Worm (Caenorhabditis elegans) whole organism, early embryonic: ENCODE measurements around the gene T13C5.2.

Experiments used
- B0310.2 ChIP-seq: sonication (generic microtip); optimal IDR thresholded peaks from 2 replicates; lab custom pipeline; 2016; ENCODE audit warnings: mild to moderate bottlenecking, missing genetic modification characterization, missing compliant biosample characterization
- F13C5.2 ChIP-seq: sonication (generic microtip); optimal IDR thresholded peaks from 2 replicates; lab custom pipeline; 2017; ENCODE audit warnings: mild to moderate bottlenecking, missing genetic modification characterization, inconsistent platforms, missing compliant biosample characterization
- aly-1 ChIP-seq: sonication (generic microtip); optimal IDR thresholded peaks from 2 replicates; lab custom pipeline; 2016; ENCODE audit warnings: missing genetic modification characterization, missing compliant biosample characterization
- ama-1 ChIP-seq: fragments of 150-350 bp; optimal IDR thresholded peaks from 2 replicates; lab custom pipeline; 2014
- ceh-13 ChIP-seq: fragments of 200-800 bp; sonication (Bioruptor generic); optimal IDR thresholded peaks from 2 replicates; lab custom pipeline; 2018; ENCODE audit warnings: mild to moderate bottlenecking, missing genetic modification characterization, missing compliant biosample characterization
- ceh-36 ChIP-seq: sonication (generic microtip); optimal IDR thresholded peaks from 2 replicates; lab custom pipeline; 2016; ENCODE audit warnings: missing genetic modification characterization, inconsistent platforms, missing compliant biosample characterization
- ets-7 ChIP-seq: sonication (generic microtip); optimal IDR thresholded peaks from 2 replicates; lab custom pipeline; 2016; ENCODE audit warnings: missing genotype, missing genetic modification characterization, missing compliant biosample characterization
- flt-1 ChIP-seq: fragments of 200-800 bp; sonication (Bioruptor generic); IDR thresholded peaks from 2 replicates; pipeline ENCODE4 v1.3.6; 2022; ENCODE audit warnings: missing genetic modification characterization, missing compliant biosample characterization
- hmbx-1 ChIP-seq: sonication (generic microtip); optimal IDR thresholded peaks from 2 replicates; lab custom pipeline; 2016; ENCODE audit warnings: mild to moderate bottlenecking, missing genetic modification characterization, missing compliant biosample characterization
- hmg-4 ChIP-seq: fragments of 200-800 bp; sonication (Bioruptor generic); optimal IDR thresholded peaks from 2 replicates; lab custom pipeline; 2018; ENCODE audit warnings: mild to moderate bottlenecking, missing genetic modification characterization, missing compliant biosample characterization
- hnd-1 ChIP-seq: sonication (generic microtip); optimal IDR thresholded peaks from 2 replicates; lab custom pipeline; 2016; ENCODE audit warnings: missing genetic modification characterization, missing compliant biosample characterization
- pes-1 ChIP-seq: fragments of 200-800 bp; sonication (Bioruptor generic); IDR thresholded peaks from 2 replicates; pipeline ENCODE4 v1.3.6; 2022; ENCODE audit warnings: missing genetic modification reagents, missing genetic modification characterization, missing compliant biosample characterization
- scrt-1 ChIP-seq: fragments of 200-800 bp; sonication (Bioruptor generic); IDR thresholded peaks from 2 replicates; pipeline ENCODE4 v1.3.6; 2022; ENCODE audit warnings: missing genetic modification characterization, missing compliant biosample characterization
- sea-1 ChIP-seq: fragments of 200-800 bp; sonication (Bioruptor generic); conservative IDR thresholded peaks from 2 replicates; pipeline ENCODE4 v1.3.6; 2022; ENCODE audit warnings: missing genetic modification characterization, missing compliant biosample characterization
- tbx-11 ChIP-seq: fragments of 200-800 bp; sonication (Bioruptor generic); IDR thresholded peaks from 2 replicates; pipeline ENCODE4 v1.3.6; 2022; ENCODE audit warnings: missing genetic modification characterization, missing compliant biosample characterization
- tbx-37 ChIP-seq: fragments of 200-800 bp; sonication (Bioruptor generic); conservative IDR thresholded peaks from 2 replicates; pipeline ENCODE4 v1.3.6; 2022; ENCODE audit warnings: missing genetic modification reagents, missing genetic modification characterization, missing compliant biosample characterization
- tra-4 ChIP-seq: sonication (generic microtip); optimal IDR thresholded peaks from 2 replicates; lab custom pipeline; 2017; ENCODE audit warnings: missing genetic modification characterization, missing compliant biosample characterization

Gene T13C5.2

ce11 chrX:6157411-6157916 lies 27.3 kb upstream of the T13C5.2 start:
- no peak for TF ChIP-seq ceh-36 (tag; lab: Kevin White, UChicago)
- TF ChIP-seq hnd-1 (tag; lab: Kevin White, UChicago) = no peak
- no peak for TF ChIP-seq hmbx-1 (tag; lab: Kevin White, UChicago)
- TF ChIP-seq B0310.2 (tag; lab: Kevin White, UChicago) = no peak

DNA sequence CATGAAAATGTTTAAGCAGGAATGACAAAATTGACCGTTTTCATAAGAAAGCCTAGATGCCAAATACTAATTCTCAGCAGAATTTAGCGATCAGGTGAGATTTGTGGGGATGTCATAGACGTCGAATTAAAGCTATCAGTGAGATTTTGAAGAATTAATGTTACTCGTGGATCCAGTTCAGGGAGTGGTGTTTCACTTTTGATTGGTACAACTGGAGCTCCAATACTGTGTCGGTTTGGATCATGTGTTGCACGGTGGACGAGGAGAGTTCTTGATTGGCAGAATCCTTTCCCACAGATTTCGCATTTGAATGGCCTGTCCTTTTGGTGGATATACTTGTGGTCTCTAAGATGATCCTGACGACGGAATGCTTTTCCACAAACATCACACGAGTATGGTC lies 25.2 kb upstream of the T13C5.2 start:
- no peak for TF ChIP-seq ets-7 (tag; lab: Kevin White, UChicago)
- no peak for TF ChIP-seq flt-1
- no peak for TF ChIP-seq hmbx-1 (tag; lab: Kevin White, UChicago)
- TF ChIP-seq ama-1 (lab: Kevin White, UChicago) = no peak
- no peak for TF ChIP-seq ceh-36 (tag; lab: Kevin White, UChicago)
- TF ChIP-seq B0310.2 (tag; lab: Kevin White, UChicago) = no peak
- TF ChIP-seq hmg-4 = no peak
- no peak for TF ChIP-seq tbx-11 (GFP tag; lab: Robert Waterston, UW)
- no peak for TF ChIP-seq ceh-13 (GFP tag; lab: Kevin White, UChicago)
- TF ChIP-seq F13C5.2 (tag; lab: Kevin White, UChicago) = no peak
- no peak for TF ChIP-seq pes-1 (GFP tag; lab: Robert Waterston, UW)
- no peak for TF ChIP-seq tra-4 (tag; lab: Kevin White, UChicago)
- TF ChIP-seq aly-1 (tag; lab: Kevin White, UChicago) = no peak
- TF ChIP-seq scrt-1 (GFP tag; lab: Robert Waterston, UW) = no peak

ce11 chrX:6160427-6160826 lies 24.4 kb upstream of the T13C5.2 start, which contains the start of gene odd-2:
TSS of gene odd-2 (minus strand) at chrX:6160527.
- TF ChIP-seq B0310.2 (tag; lab: Kevin White, UChicago) (no peak), scrt-1 (GFP tag; lab: Robert Waterston, UW) (no peak), flt-1 (no peak), tra-4 (tag; lab: Kevin White, UChicago) (no peak), tbx-37 (GFP tag; lab: Robert Waterston, UW) (no peak), aly-1 (tag; lab: Kevin White, UChicago) (no peak), hnd-1 (tag; lab: Kevin White, UChicago) (no peak), F13C5.2 (tag; lab: Kevin White, UChicago) (no peak), sea-1 (GFP tag; lab: Robert Waterston, UW) (no peak)

- TF ChIP-seq ama-1 (lab: Kevin White, UChicago) (no peak), aly-1 (tag; lab: Kevin White, UChicago) (no peak), ceh-13 (GFP tag; lab: Kevin White, UChicago) (no peak), ets-7 (tag; lab: Kevin White, UChicago) (no peak), scrt-1 (GFP tag; lab: Robert Waterston, UW) (no peak), hmbx-1 (tag; lab: Kevin White, UChicago) (no peak), B0310.2 (tag; lab: Kevin White, UChicago) (no peak)
Measured at ce11 chrX:6162037-6162436, 22.8 kb upstream of the T13C5.2 start.

ce11 chrX:6167376-6167775 lies 17.4 kb upstream of the T13C5.2 start:
- no peak for TF ChIP-seq pes-1 (GFP tag; lab: Robert Waterston, UW)
- TF ChIP-seq B0310.2 (tag; lab: Kevin White, UChicago) = no peak
- no peak for TF ChIP-seq flt-1
- no peak for TF ChIP-seq hmg-4
- no peak for TF ChIP-seq hnd-1 (tag; lab: Kevin White, UChicago)
- TF ChIP-seq ceh-13 (GFP tag; lab: Kevin White, UChicago) = no peak
- no peak for TF ChIP-seq F13C5.2 (tag; lab: Kevin White, UChicago)
- TF ChIP-seq ceh-36 (tag; lab: Kevin White, UChicago) = no peak
- no peak for TF ChIP-seq sea-1 (GFP tag; lab: Robert Waterston, UW)
- TF ChIP-seq scrt-1 (GFP tag; lab: Robert Waterston, UW) = no peak
- no peak for TF ChIP-seq ama-1 (lab: Kevin White, UChicago)
- no peak for TF ChIP-seq tbx-11 (GFP tag; lab: Robert Waterston, UW)
- TF ChIP-seq aly-1 (tag; lab: Kevin White, UChicago) = no peak
- no peak for TF ChIP-seq tra-4 (tag; lab: Kevin White, UChicago)
- TF ChIP-seq tbx-37 (GFP tag; lab: Robert Waterston, UW) = no peak

ce11 chrX:6169252-6169651 lies 15.6 kb upstream of the T13C5.2 start, which contains the start of gene T25B2.2:
TSS of gene T25B2.2 (plus strand) at chrX:6169643.
- TF ChIP-seq tbx-37 (GFP tag; lab: Robert Waterston, UW) (no peak), scrt-1 (GFP tag; lab: Robert Waterston, UW) (no peak), ama-1 (lab: Kevin White, UChicago) (no peak), pes-1 (GFP tag; lab: Robert Waterston, UW) (no peak), sea-1 (GFP tag; lab: Robert Waterston, UW) (no peak), tra-4 (tag; lab: Kevin White, UChicago) (no peak), hmbx-1 (tag; lab: Kevin White, UChicago) (no peak), ets-7 (tag; lab: Kevin White, UChicago) (no peak), flt-1 (no peak), F13C5.2 (tag; lab: Kevin White, UChicago) (no peak), hmg-4 (no peak), ceh-36 (tag; lab: Kevin White, UChicago) (no peak), tbx-11 (GFP tag; lab: Robert Waterston, UW) (no peak)

DNA sequence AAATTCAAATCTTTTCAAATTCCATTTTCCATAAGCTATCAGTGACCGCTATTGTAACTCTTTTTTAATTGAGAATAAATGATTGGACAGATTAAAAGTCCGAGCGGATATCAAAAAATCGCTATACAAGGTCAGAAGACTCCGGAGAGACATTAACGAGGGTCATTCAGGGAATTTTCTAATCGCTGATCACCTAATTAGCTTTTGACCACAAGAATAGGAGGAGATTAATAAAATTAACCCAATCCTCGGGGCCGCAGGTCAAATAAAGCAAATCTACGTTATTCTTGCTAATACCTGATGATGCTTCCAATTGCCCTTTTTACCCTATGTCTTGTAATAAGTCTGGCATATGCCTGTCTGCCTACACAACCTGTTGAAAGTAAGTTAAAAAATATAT lies 11.2 kb upstream of the T13C5.2 start, which contains the start of gene T25B2.1:
TSS of gene T25B2.1 (plus strand) at position 301 of the 400 bp plus-strand sequence.
- no peak for TF ChIP-seq ceh-36 (tag; lab: Kevin White, UChicago)
- TF ChIP-seq ceh-13 (GFP tag; lab: Kevin White, UChicago) = no peak
- TF ChIP-seq F13C5.2 (tag; lab: Kevin White, UChicago) = no peak
